Worm (Caenorhabditis elegans) whole organism, late embryonic: Measurements from ENCODE around the gene rpl-36.

Experiments
- C08G9.2 ChIP-seq: sonication (generic microtip); optimal IDR thresholded peaks from 2 replicates; lab custom pipeline; 2016; ENCODE audit warnings: mild to moderate bottlenecking, missing genetic modification characterization, moderate library complexity, missing compliant biosample characterization
- F13H6.1 ChIP-seq: sonication (generic microtip); optimal IDR thresholded peaks from 2 replicates; lab custom pipeline; 2016; ENCODE audit warnings: missing genetic modification characterization, missing compliant biosample characterization
- T23F11.4 ChIP-seq: fragments of 200-800 bp; sonication (Bioruptor generic); optimal IDR thresholded peaks from 2 replicates; lab custom pipeline; 2018; ENCODE audit warnings: mild to moderate bottlenecking, missing genetic modification characterization, missing compliant biosample characterization
- Y22D7AL.16 ChIP-seq: sonication (generic microtip); optimal IDR thresholded peaks from 2 replicates; lab custom pipeline; 2016; ENCODE audit warnings: missing genetic modification characterization, missing compliant biosample characterization
- ahr-1 ChIP-seq: sonication (generic microtip); optimal IDR thresholded peaks from 2 replicates; lab custom pipeline; 2016; ENCODE audit warnings: missing genetic modification characterization, missing compliant biosample characterization
- ama-1 ChIP-seq: fragments of 150-350 bp; optimal IDR thresholded peaks from 2 replicates; lab custom pipeline; 2014
- ceh-14 ChIP-seq: sonication (generic microtip); optimal IDR thresholded peaks from 2 replicates; lab custom pipeline; 2016; ENCODE audit warnings: missing genotype, missing genetic modification characterization, missing compliant biosample characterization
- ceh-18 ChIP-seq: sonication (generic microtip); optimal IDR thresholded peaks from 2 replicates; lab custom pipeline; 2016; ENCODE audit warnings: missing genetic modification characterization, missing compliant biosample characterization
- ceh-19 ChIP-seq: fragments of 200-800 bp; sonication (Bioruptor generic); optimal IDR thresholded peaks from 2 replicates; lab custom pipeline; 2018; ENCODE audit warnings: mild to moderate bottlenecking, missing genetic modification characterization, missing compliant biosample characterization
- ceh-2 ChIP-seq: sonication (generic microtip); optimal IDR thresholded peaks from 2 replicates; lab custom pipeline; 2016; ENCODE audit warnings: missing genotype, missing genetic modification characterization, missing compliant biosample characterization
- ceh-24 ChIP-seq: sonication (generic microtip); optimal IDR thresholded peaks from 2 replicates; lab custom pipeline; 2016; ENCODE audit warnings: mild to moderate bottlenecking, missing genetic modification characterization, missing compliant biosample characterization
- ceh-31 ChIP-seq: sonication (generic microtip); optimal IDR thresholded peaks from 2 replicates; lab custom pipeline; 2016; ENCODE audit warnings: missing genetic modification characterization, missing compliant biosample characterization
- ceh-34 ChIP-seq: sonication (generic microtip); optimal IDR thresholded peaks from 2 replicates; lab custom pipeline; 2016; ENCODE audit warnings: mild to moderate bottlenecking, missing genetic modification characterization, missing compliant biosample characterization
- ceh-9 ChIP-seq: sonication (generic microtip); optimal IDR thresholded peaks from 2 replicates; lab custom pipeline; 2016; ENCODE audit warnings: mild to moderate bottlenecking, missing genetic modification characterization, inconsistent platforms, missing compliant biosample characterization
- che-1 ChIP-seq: sonication (generic microtip); optimal IDR thresholded peaks from 2 replicates; lab custom pipeline; 2016; ENCODE audit warnings: mild to moderate bottlenecking, missing genetic modification characterization, missing compliant biosample characterization
- dmd-4 ChIP-seq: sonication (generic microtip); optimal IDR thresholded peaks from 2 replicates; lab custom pipeline; 2016; ENCODE audit warnings: borderline replicate concordance, missing genetic modification characterization, missing compliant biosample characterization
- elt-2 ChIP-seq: sonication (generic microtip); optimal IDR thresholded peaks from 2 replicates; lab custom pipeline; 2016; ENCODE audit warnings: missing genetic modification reagents, missing genetic modification characterization, missing compliant biosample characterization
- ets-4 ChIP-seq: sonication (generic microtip); optimal IDR thresholded peaks from 2 replicates; lab custom pipeline; 2016; ENCODE audit warnings: missing genetic modification characterization, missing compliant biosample characterization
- eyg-1 ChIP-seq: sonication (generic microtip); optimal IDR thresholded peaks from 2 replicates; lab custom pipeline; 2016; ENCODE audit warnings: missing genotype, missing genetic modification characterization, missing compliant biosample characterization
- fax-1 ChIP-seq: sonication (generic microtip); optimal IDR thresholded peaks from 2 replicates; lab custom pipeline; 2016; ENCODE audit warnings: missing genotype, missing genetic modification characterization, missing compliant biosample characterization
- fkh-10 ChIP-seq: fragments of 150-350 bp; optimal IDR thresholded peaks from 2 replicates; lab custom pipeline; 2014; ENCODE audit warnings: missing biosample characterization, missing genetic modification reagents, missing genetic modification characterization
- fkh-6 ChIP-seq: sonication (generic microtip); optimal IDR thresholded peaks from 2 replicates; lab custom pipeline; 2016; ENCODE audit warnings: missing genetic modification characterization, missing compliant biosample characterization
- gmeb-2 ChIP-seq: sonication (generic microtip); optimal IDR thresholded peaks from 2 replicates; lab custom pipeline; 2016; ENCODE audit warnings: missing genetic modification characterization, inconsistent platforms, missing compliant biosample characterization
- hlh-13 ChIP-seq: fragments of 200-800 bp; sonication (Bioruptor generic); optimal IDR thresholded peaks from 2 replicates; lab custom pipeline; 2018; ENCODE audit warnings: mild to moderate bottlenecking, missing genetic modification characterization, missing compliant biosample characterization
- hlh-15 ChIP-seq: sonication (generic microtip); optimal IDR thresholded peaks from 2 replicates; lab custom pipeline; 2016; ENCODE audit warnings: missing genetic modification characterization, missing compliant biosample characterization
- hlh-6 ChIP-seq: sonication (generic microtip); optimal IDR thresholded peaks from 2 replicates; lab custom pipeline; 2016; ENCODE audit warnings: missing genotype, missing genetic modification characterization, missing compliant biosample characterization
- hlh-8 ChIP-seq: sonication (generic microtip); optimal IDR thresholded peaks from 2 replicates; lab custom pipeline; 2016; ENCODE audit warnings: missing genotype, missing genetic modification characterization, missing compliant biosample characterization
- lim-6 ChIP-seq: sonication (generic microtip); optimal IDR thresholded peaks from 2 replicates; lab custom pipeline; 2016; ENCODE audit warnings: missing genetic modification characterization, missing compliant biosample characterization
- lin-11 ChIP-seq: fragments of 200-800 bp; sonication (Bioruptor generic); optimal IDR thresholded peaks from 2 replicates; lab custom pipeline; 2018; ENCODE audit warnings: mild to moderate bottlenecking, missing genetic modification characterization, missing compliant biosample characterization
- madf-2 ChIP-seq: sonication (generic microtip); optimal IDR thresholded peaks from 2 replicates; lab custom pipeline; 2017; ENCODE audit warnings: missing genetic modification characterization, missing compliant biosample characterization
- mec-3 ChIP-seq: sonication (generic microtip); optimal IDR thresholded peaks from 2 replicates; lab custom pipeline; 2016; ENCODE audit warnings: borderline replicate concordance, missing genetic modification characterization, missing compliant biosample characterization
- nfya-1 ChIP-seq: sonication (generic microtip); optimal IDR thresholded peaks from 2 replicates; lab custom pipeline; 2017; ENCODE audit warnings: missing genetic modification characterization, mild to moderate bottlenecking, missing compliant biosample characterization, antibody characterized with exemption, moderate library complexity
- nhr-232 ChIP-seq: sonication (generic microtip); optimal IDR thresholded peaks from 2 replicates; lab custom pipeline; 2016; ENCODE audit warnings: missing genetic modification characterization, missing compliant biosample characterization
- pag-3 ChIP-seq: sonication (generic microtip); optimal IDR thresholded peaks from 2 replicates; lab custom pipeline; 2016; ENCODE audit warnings: missing compliant biosample characterization, missing genetic modification characterization, borderline replicate concordance
- pax-1 ChIP-seq: fragments of 150-350 bp; optimal IDR thresholded peaks from 2 replicates; lab custom pipeline; 2014; ENCODE audit warnings: missing biosample characterization, missing genetic modification characterization
- pha-2 ChIP-seq: sonication (generic microtip); optimal IDR thresholded peaks from 2 replicates; lab custom pipeline; 2017; ENCODE audit warnings: mild to moderate bottlenecking, missing genetic modification characterization, missing compliant biosample characterization
- pha-4 ChIP-seq: fragments of 150-350 bp; optimal IDR thresholded peaks from 2 replicates; lab custom pipeline; 2018; ENCODE audit warnings: missing biosample characterization, missing genetic modification reagents, missing genetic modification characterization
- pqm-1 ChIP-seq: sonication (generic microtip); optimal IDR thresholded peaks from 2 replicates; lab custom pipeline; 2016; ENCODE audit warnings: missing genetic modification characterization, missing compliant biosample characterization
- pros-1 ChIP-seq: fragments of 150-350 bp; optimal IDR thresholded peaks from 2 replicates; lab custom pipeline; 2014; ENCODE audit warnings: missing biosample characterization, missing genetic modification reagents, missing genetic modification characterization
- ref-2 ChIP-seq: sonication (generic microtip); optimal IDR thresholded peaks from 2 replicates; lab custom pipeline; 2016; ENCODE audit warnings: missing genetic modification characterization, missing compliant biosample characterization
- rnt-1 ChIP-seq: sonication (generic microtip); optimal IDR thresholded peaks from 2 replicates; lab custom pipeline; 2016; ENCODE audit warnings: missing genetic modification characterization, missing compliant biosample characterization
- sdc-2 ChIP-seq: sonication (generic microtip); optimal IDR thresholded peaks from 2 replicates; lab custom pipeline; 2016; ENCODE audit warnings: missing genotype, missing genetic modification characterization, missing compliant biosample characterization
- sox-2 ChIP-seq: fragments of 200-800 bp; sonication (Bioruptor generic); IDR thresholded peaks from 2 replicates; pipeline ENCODE4 v1.3.6; 2022; ENCODE audit warnings: missing genetic modification reagents, missing genetic modification characterization, missing compliant biosample characterization
- tbx-2 ChIP-seq: sonication (generic microtip); optimal IDR thresholded peaks from 2 replicates; lab custom pipeline; 2016; ENCODE audit warnings: missing genetic modification characterization, missing compliant biosample characterization
- tbx-7 ChIP-seq: sonication (generic microtip); optimal IDR thresholded peaks from 2 replicates; lab custom pipeline; 2016; ENCODE audit warnings: missing genotype, missing genetic modification characterization, missing compliant biosample characterization
- unc-3 ChIP-seq, 2 experiments: fragments of 200-800 bp in 1 of 2; sonication (Bioruptor generic) in 1 of 2; sonication (generic microtip) in 1 of 2; conservative IDR thresholded peaks in 1 of 2; optimal IDR thresholded peaks in 1 of 2; 2 replicates each; pipeline versions ENCODE4 v1.3.6 to Lab custom; 2016 to 2022; ENCODE audit warnings: missing compliant biosample characterization in 2 of 2, missing genetic modification characterization in 2 of 2, missing genetic modification reagents in 1 of 2
- unc-42 ChIP-seq: sonication (generic microtip); optimal IDR thresholded peaks from 2 replicates; lab custom pipeline; 2016; ENCODE audit warnings: missing genotype, missing genetic modification characterization, missing compliant biosample characterization
- unc-55 ChIP-seq: sonication (generic microtip); optimal IDR thresholded peaks from 2 replicates; lab custom pipeline; 2017; ENCODE audit warnings: missing biosample characterization, missing genetic modification reagents, missing genetic modification characterization
- unc-86 ChIP-seq: sonication (generic microtip); optimal IDR thresholded peaks from 2 replicates; lab custom pipeline; 2016; ENCODE audit warnings: missing genetic modification characterization, missing compliant biosample characterization
- zip-5 ChIP-seq: sonication (generic microtip); optimal IDR thresholded peaks from 2 replicates; lab custom pipeline; 2016; ENCODE audit warnings: missing genetic modification characterization, missing compliant biosample characterization
- ztf-16 ChIP-seq: sonication (generic microtip); optimal IDR thresholded peaks from 2 replicates; lab custom pipeline; 2017; ENCODE audit warnings: missing genetic modification characterization, missing compliant biosample characterization

The rpl-36 gene

ce11 chrIII:7198838-7199237, 18.8 kb downstream of the rpl-36 start, which contains the start of gene pfd-5:
pfd-5 (minus strand) TSS chrIII:7198884.
- TF ChIP-seq sdc-2 (peak; percentile 21), lin-11 (tag; lab: Kevin White, UChicago) (no peak), nhr-232 (tag; lab: Kevin White, UChicago) (no peak), pax-1 (tag; lab: Kevin White, UChicago) (no peak), madf-2 (peak; percentile 20), hlh-6 (tag; lab: Kevin White, UChicago) (peak; percentile 9), Y22D7AL.16 (tag; lab: Kevin White, UChicago) (no peak), fax-1 (peak; percentile 74), unc-86 (peak; percentile 51), rnt-1 (tag; lab: Kevin White, UChicago) (peak; percentile 47), hlh-15 (peak; percentile 11), ceh-9 (tag; lab: Kevin White, UChicago) (no peak), ceh-34 (tag; lab: Kevin White, UChicago) (no peak), mec-3 (no peak), fkh-6 (tag; lab: Kevin White, UChicago) (peak; percentile 47), lim-6 (tag; lab: Kevin White, UChicago) (peak; percentile 51), tbx-2 (tag; lab: Kevin White, UChicago) (peak; percentile 87), ceh-18 (no peak), F13H6.1 (tag; lab: Kevin White, UChicago) (no peak), zip-5 (tag; lab: Kevin White, UChicago) (peak; percentile 90), ahr-1 (tag; lab: Kevin White, UChicago) (peak; percentile 20), ets-4 (tag; lab: Kevin White, UChicago) (peak; percentile 90), pqm-1 (peak; percentile 58), ceh-19 (GFP tag; lab: Kevin White, UChicago) (no peak), eyg-1 (tag; lab: Kevin White, UChicago) (peak; percentile 29), ceh-2 (tag; lab: Kevin White, UChicago) (peak; percentile 95), hlh-13 (no peak), nfya-1 (tag; lab: Kevin White, UChicago) (peak; percentile 46), sox-2 (no peak), gmeb-2 (tag; lab: Kevin White, UChicago) (peak; percentile 18), ztf-16 (tag; lab: Kevin White, UChicago) (peak; percentile 43), ceh-14 (tag; lab: Kevin White, UChicago) (peak; percentile 73), tbx-7 (tag; lab: Kevin White, UChicago) (peak; percentile 90), fkh-10 (GFP tag; lab: Kevin White, UChicago) (no peak), che-1 (tag; lab: Kevin White, UChicago) (peak; percentile 5), unc-55 (GFP tag; lab: Kevin White, UChicago) (no peak), elt-2 (peak; percentile 69), unc-42 (tag; lab: Kevin White, UChicago) (peak; percentile 23), pros-1 (tag; lab: Kevin White, UChicago) (no peak), pha-4 (no peak), dmd-4 (no peak), T23F11.4 (GFP tag; lab: Kevin White, UChicago) (no peak), hlh-8 (tag; lab: Kevin White, UChicago) (peak; percentile 94), ref-2 (tag; lab: Kevin White, UChicago) (peak; percentile 84), ceh-31 (tag; lab: Kevin White, UChicago) (peak; percentile 91), ama-1 (no peak), pha-2 (peak; percentile 34), unc-3 (GFP tag; conservative IDR thresholded peaks at IDR 0.05; lab: Robert Waterston, UW) (no peak; the same call in 1 of the 2 replicates), unc-3 (tag; optimal IDR thresholded peaks at IDR 0.05; lab: Kevin White, UChicago) (peak; percentile 12), ceh-24 (tag; lab: Kevin White, UChicago) (no peak), pag-3 (tag; lab: Kevin White, UChicago) (no peak), C08G9.2 (tag; lab: Kevin White, UChicago) (peak; percentile 92)
